Worm (Caenorhabditis elegans): ENCODE measurements around the gene srh-219.
A peak's percentile ranks its signal among the peaks of the same experiment; 100 is the strongest.

DNA sequence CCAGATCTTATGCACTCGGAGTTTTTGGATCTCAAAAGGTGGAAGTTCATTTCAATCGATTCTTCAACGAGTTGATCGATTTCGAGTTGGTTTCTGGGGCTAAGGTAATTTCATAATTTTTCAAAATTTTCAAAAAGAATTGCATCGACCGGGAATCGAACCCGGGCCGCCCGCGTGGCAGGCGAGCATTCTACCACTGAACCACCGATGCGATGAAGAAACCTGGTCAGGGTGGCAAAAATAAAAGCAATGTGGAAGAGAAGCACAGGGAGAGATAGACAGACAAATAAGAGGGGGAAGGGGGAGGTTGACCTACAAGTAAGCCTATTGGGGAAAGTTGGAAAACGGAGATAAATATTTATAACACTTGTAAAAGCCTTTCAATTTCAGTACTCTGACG is 9.8 kb downstream of the srh-219 start:
- TF ChIP-seq sptf-1 (tag; optimal IDR thresholded peaks at IDR 0.05), result peak; percentile 68
- no peak for TF ChIP-seq unc-62 (GFP tag; optimal IDR thresholded peaks at IDR 0.05)
- TF ChIP-seq mab-5 (tag; optimal IDR thresholded peaks at IDR 0.05), result no peak

Measured in whole organism, mixed stage, embryonic.